Worm (Caenorhabditis elegans) whole organism, dauer: Measurements from ENCODE around the gene srz-103.

Experiments
- unc-62 ChIP-seq: sonication (generic microtip); optimal IDR thresholded peaks from 2 replicates; lab custom pipeline; 2017; ENCODE audit warnings: missing biosample characterization, missing genetic modification reagents, missing genetic modification characterization

srz-103 gene

DNA sequence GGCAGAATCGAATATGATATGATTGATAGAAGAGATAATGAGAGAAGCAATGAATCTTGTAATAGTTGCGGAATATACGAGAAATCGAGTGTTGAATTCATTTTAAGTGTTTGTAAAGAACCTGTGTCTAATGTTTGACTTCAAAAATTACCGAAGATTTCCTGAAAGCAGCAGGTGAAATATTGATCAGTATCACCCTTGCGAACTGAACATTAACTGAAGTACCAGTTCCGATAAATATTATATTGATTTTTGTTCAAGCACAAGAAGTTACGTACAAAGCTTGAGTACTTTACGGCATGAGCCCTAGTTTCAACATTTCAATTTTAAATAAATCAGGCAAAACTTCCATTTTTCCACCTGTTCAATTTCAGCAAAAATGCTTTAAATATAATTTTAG lies at the start of gene srz-103:
Gene srz-103 (minus strand): TSS at position 101 of the 400 bp plus-strand sequence.
- TF ChIP-seq unc-62 (GFP tag; lab: Kevin White, UChicago) = no peak

DNA sequence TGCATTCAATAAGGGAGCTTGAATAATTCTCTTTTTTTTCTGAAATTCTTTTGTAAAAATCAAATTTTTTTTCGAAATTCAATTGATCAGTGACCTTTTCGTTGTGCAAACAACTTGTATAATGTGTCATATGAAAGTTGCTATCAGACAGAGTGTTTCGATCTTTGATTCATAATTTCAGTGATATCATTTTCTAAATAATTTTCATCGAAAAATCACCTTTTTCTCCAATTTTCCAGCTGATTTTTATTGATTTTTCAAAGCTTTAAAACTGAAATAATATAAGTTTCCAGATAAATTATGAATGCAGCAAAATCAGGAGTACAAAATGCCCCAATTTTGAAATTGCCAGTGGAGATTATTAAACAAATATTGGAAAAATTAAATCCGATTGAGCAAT lies 49.3 kb upstream of the srz-103 start, which contains the start of gene fbxa-127:
Gene fbxa-127 (plus strand): TSS at position 301 of the 400 bp plus-strand sequence.
- TF ChIP-seq unc-62 (GFP tag; lab: Kevin White, UChicago) = no peak

DNA sequence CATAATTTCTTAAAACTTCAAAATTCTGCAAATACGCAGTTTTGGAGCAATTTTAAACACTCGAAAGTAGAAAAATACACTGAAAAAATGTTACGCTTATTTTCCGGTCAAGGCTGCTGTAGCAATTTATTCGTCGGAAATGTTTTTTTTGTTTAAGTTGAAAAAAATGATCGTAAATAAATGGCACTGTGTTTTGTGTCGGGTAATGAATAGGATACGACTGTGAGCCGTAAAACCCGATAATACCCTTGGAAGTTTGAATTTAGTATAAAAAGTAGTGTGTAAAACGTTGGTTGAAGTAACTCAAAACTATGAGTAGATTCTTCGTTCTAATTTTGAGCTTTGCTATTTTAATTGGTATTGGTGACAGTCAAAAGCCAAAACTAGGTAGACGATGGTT lies 47.8 kb upstream of the srz-103 start, which contains the start of gene T25E12.14:
Gene T25E12.14 (plus strand): TSS at position 301 of the 400 bp plus-strand sequence.
- TF ChIP-seq unc-62 (GFP tag; lab: Kevin White, UChicago) = no peak

DNA sequence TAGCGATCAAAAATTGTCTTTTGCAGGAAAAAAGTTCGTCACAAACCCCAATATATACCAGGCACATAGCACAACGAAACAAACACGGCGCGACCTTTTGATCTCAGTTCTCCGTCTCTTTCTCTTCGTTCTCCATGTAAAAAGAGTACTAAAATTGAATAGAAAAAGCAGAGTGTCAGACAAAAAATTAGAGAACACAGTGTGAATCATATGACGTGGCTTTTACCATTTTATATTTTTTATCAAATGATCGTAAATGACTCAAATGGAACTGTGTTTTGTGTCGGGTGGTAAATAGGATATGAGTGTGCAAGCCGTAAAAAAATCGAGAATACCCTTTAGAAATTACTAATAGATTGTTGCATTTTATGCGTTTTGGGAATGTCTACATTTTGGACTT lies 46.8 kb upstream of the srz-103 start:
- no peak for TF ChIP-seq unc-62 (GFP tag; lab: Kevin White, UChicago)

DNA sequence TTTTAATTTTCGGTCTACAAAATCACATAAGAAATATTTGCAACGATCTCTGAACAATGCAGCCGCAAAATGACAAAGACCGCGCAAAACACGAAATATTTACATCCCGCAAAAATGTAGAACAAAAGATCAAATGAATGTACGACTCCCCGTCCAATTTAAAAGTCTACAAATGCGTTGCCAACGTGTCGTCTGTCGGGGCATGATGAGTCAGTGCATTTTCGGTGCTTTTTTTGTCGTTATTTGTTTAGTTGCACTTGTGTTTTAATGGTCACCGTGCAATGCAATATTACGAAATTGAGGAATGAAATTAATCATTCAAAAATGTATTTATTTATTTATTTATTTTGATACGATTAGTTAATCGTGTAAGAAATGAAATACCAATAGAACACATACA lies 45.4 kb upstream of the srz-103 start:
- no peak for TF ChIP-seq unc-62 (GFP tag; lab: Kevin White, UChicago)

DNA sequence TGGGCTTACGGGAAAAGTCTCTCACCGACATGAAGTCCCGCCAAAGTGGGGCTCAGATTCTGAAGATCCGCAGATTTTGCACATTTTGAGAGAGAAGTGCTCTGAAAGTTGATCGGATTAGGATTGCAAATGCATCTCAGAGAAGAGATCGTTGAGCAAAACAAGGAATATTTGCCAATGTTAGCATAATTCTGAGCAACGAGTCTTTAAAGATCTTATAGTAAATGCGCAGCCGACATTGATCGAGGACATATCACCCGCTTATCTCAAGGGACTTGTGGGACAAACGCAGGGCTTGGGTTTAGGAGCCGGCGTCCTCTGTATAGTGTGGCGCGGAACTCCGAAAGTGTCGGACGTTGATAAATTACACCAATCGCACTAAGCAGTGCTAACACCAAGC lies 44.6 kb upstream of the srz-103 start, which contains the start of gene nhr-112:
Gene nhr-112 (minus strand): TSS at position 101 of the 400 bp plus-strand sequence.
- no peak for TF ChIP-seq unc-62 (GFP tag; lab: Kevin White, UChicago)

DNA sequence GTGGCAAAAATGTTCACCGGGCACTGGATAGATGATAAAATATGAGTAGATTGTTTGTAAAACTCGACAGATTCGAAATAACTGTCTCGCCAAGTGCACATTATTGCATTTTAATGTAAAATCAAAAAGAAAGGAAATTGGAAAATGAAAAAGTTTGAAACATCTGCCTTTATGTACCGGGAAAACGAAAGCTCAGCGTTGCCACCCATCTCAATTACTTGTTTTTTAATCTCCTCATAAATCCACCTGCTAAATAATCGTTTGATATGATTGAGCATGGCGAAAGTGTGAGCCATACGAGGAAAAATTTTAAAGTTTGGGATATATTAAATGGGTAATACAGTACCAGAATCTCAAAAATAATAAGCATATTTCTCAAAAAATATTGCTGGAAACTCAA lies 37.4 kb upstream of the srz-103 start, which contains the start of gene srh-137:
Gene srh-137 (minus strand): TSS at position 101 of the 400 bp plus-strand sequence.
- no peak for TF ChIP-seq unc-62 (GFP tag; lab: Kevin White, UChicago)

DNA sequence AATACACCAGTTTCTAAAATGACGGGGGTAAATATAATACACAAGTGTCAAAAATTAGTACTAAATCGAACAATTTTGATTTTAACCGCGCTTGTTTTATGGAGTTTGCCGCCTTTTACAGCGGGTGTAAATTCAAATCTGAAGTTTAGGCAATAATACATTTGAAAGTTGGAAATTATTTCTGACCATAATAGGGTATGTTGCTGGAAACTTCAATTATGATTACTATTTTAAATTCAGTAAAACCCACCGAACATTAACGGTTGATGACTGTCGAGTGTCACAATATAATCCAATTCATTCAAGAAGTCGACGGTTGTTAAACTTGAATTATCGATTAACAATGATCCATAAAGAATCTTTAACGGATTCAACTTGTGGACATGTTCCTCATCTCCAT lies 34.7 kb upstream of the srz-103 start:
- TF ChIP-seq unc-62 (GFP tag; lab: Kevin White, UChicago) = no peak

DNA sequence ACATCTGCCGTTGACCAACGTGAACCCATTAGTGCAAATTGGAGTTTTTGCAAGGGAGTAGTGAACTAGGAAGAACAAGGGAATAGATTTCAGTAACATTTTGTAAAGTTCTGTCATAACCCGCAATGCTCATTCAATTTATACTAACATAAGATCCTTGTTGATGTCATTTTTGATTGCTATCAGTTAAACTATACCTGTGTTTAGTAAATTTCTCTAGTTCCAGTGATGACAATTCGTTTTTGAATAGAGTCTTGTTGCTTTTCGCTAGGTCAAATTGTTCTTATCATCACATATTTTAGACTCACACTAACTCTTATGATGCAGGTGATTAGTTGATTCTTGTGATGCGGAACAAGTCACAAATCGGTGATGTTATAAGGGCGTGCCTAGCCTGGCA lies 27.4 kb upstream of the srz-103 start, which contains the start of gene clec-9:
Gene clec-9 (minus strand): TSS at position 101 of the 400 bp plus-strand sequence.
- TF ChIP-seq unc-62 (GFP tag; lab: Kevin White, UChicago) = no peak

DNA sequence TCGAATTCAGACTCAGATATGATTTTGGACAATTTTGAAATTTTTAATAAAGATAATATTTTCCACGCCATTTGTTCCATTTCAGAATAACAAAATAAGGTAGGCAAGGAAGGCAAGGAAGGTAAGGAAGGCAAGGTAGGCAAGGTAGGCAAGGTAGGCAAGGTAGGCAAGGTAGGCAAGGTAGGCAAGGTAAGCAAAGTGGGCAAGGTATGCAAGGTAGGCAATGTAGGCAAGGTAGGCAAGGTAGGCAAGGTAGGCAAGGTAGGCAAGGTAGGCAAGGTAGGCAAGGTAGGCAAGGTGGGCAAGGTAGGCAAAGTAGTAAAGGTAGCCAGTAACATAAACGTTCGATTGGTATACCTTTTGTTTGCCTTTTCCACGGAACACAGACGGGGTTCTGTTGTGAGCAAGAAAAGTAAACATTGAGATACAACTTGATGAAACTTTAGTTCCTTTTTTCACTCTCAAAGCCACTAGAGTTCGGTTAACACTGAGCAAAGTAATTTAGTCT lies 20.7 kb upstream of the srz-103 start, which contains the start of gene Y70C5C.1:
Gene Y70C5C.1 (plus strand): TSS at position 458 of the 508 bp plus-strand sequence.
- TF ChIP-seq unc-62 (GFP tag; lab: Kevin White, UChicago) = no peak

DNA sequence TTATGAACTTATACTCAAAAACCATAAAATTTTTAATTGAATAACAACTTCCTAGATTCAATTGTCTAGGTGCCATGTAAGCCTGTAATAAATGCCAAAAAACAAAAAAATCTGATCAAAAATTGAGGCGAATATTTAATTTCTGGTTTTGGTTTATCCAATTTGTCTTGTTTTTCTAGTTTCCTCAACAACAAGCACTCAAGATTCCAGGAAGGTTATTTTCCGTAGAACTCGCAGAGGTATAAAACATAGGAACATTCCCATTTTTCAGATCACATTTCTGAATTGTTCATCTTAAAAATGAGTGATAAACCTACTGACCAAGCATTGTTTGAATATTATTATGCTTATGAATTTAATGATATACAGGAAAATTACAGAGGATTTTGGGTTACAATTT lies 18.0 kb upstream of the srz-103 start, which contains the start of gene srw-41:
Gene srw-41 (plus strand): TSS at position 301 of the 400 bp plus-strand sequence.
- no peak for TF ChIP-seq unc-62 (GFP tag; lab: Kevin White, UChicago)

DNA sequence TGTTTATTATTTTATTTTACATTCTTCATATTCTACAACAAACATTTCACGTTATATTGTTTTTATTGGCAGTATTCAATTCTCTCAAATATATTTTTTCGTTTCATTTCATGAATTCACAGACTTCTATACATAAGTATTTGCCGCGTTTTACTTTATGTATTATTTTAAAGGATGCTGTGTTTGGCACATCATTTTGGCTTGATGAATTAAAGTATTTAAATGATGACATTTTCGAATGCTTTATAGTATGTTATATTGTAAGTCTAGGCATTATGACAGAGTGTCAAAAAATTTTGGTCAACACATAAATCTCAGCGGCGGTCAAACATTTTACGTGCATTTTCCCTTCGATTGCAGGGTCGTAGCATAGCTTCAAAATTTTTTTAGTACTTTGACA lies 16.4 kb upstream of the srz-103 start:
- no peak for TF ChIP-seq unc-62 (GFP tag; lab: Kevin White, UChicago)

DNA sequence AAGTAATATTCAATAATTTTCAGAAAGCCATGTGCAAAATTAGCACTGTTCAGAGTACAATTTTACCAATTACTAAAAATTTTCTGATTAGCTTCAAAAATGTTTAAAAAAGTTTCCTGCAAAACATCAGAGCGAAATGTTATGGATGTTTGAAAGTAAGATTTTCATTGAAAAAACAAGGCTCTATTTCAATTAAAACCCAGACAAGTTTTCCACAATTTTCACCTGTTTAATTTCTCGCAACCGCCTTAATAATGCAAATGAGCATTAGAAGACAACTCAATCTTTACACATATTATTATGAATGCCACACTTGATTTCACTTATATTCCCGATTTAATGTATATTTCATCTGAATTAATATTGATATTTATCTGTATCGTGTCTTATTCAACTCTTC lies 15.4 kb upstream of the srz-103 start, which contains the start of gene srz-101:
Gene srz-101 (plus strand): TSS at position 301 of the 400 bp plus-strand sequence.
- TF ChIP-seq unc-62 (GFP tag; lab: Kevin White, UChicago) = no peak

DNA sequence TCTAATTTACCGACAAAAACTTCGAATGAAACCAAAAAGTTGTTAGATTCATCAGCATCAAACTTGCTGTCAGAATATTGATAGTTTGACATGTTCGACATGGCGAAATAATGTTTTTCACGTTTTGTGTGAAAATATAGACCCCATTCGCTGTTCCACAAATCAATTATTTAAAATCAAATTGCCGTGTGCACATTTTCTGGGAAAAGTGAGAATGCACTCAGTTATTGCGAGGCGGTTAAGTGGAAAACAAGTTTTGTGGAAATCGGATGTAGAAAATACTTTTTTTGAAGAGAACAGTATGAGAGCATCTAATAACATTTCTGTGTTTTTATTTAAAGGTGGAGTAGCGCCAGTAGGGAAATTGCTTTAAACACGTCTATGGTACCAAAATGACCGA lies 14.6 kb upstream of the srz-103 start, which contains the start of gene srw-42:
Gene srw-42 (minus strand): TSS at position 101 of the 400 bp plus-strand sequence.
- no peak for TF ChIP-seq unc-62 (GFP tag; lab: Kevin White, UChicago)

DNA sequence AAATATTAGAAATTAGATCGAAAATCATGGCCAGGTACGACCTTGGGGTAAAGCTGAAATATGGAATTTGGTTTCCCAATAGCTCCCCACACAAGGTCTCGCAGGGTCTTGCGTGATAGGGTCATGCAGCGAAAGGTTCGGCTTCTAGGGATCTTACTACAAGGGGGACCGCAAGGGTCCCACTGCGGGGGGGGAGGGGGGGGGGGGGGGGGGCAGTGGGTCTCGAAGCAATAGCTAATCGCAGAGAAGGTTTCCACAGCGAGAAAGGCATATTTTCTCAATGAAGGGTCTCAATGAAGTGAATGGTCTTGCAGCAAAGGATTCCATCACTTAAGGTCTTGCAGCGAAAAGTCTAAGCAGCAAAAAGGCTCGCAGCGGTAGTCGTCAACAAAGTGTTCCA lies 13.9 kb upstream of the srz-103 start:
- no peak for TF ChIP-seq unc-62 (GFP tag; lab: Kevin White, UChicago)

DNA sequence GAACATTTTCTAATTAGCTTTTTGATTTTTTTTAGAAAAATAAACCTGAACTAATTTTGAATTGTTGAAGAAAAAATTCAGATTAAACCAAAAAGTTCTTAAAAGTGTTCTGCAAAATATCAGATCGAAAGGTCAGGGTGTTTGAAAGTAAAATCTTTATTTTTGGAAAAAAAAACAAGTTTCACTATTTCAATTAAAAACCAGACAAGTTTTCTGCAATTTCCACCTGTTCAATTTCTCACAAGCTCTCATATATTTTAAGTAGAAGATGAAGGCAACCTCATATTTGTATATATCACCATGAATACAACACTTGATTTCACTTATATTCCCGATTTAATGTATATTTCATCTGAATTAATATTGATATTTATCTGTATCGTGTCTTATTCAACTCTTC lies 8.1 kb upstream of the srz-103 start, which contains the start of gene srz-102:
Gene srz-102 (plus strand): TSS at position 301 of the 400 bp plus-strand sequence.
- TF ChIP-seq unc-62 (GFP tag; lab: Kevin White, UChicago) = no peak

DNA sequence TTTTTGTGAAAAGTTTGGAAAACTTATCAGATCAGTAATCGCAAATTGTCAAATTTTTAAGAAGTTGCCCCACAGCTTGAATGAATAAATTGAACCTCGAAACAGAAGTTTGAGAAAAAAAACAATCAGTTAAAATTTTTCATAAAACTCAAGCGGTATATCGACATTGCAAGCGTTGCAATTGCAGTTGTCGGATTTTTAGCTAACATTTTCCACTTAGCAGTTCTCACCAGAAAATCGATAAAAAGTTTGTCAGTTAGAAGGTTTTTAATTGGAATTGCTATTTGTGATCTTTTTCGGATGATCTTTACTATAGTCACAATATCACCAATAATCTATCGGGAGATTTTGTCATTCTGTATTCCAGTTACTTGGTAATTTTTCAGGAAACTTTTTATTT lies 6.6 kb upstream of the srz-103 start, which contains the start of gene srw-43:
Gene srw-43 (plus strand): TSS at position 301 of the 400 bp plus-strand sequence.
- no peak for TF ChIP-seq unc-62 (GFP tag; lab: Kevin White, UChicago)
